Worm (Caenorhabditis elegans) whole organism, L2 larva: ENCODE measurements around the gene F58B4.3.

ENCODE experiments used
- ama-1 ChIP-seq: fragments of 150-350 bp; optimal IDR thresholded peaks from 2 replicates; lab custom pipeline; 2018; ENCODE audit warnings: inconsistent platforms
- ceh-16 ChIP-seq: fragments of 150-350 bp; optimal IDR thresholded peaks from 2 replicates; lab custom pipeline; 2014; ENCODE audit warnings: missing biosample characterization, missing genetic modification characterization
- fos-1 ChIP-seq: fragments of 150-350 bp; optimal IDR thresholded peaks from 2 replicates; lab custom pipeline; 2014; ENCODE audit warnings: missing biosample characterization, missing genetic modification characterization
- lin-13 ChIP-seq: fragments of 150-350 bp; optimal IDR thresholded peaks from 2 replicates; lab custom pipeline; 2014; ENCODE audit warnings: missing biosample characterization, missing genetic modification reagents, missing genetic modification characterization
- mdl-1 ChIP-seq, 2 experiments: fragments of 150-350 bp in 1 of 2; sonication (generic microtip) in 1 of 2; optimal IDR thresholded peaks; 2 replicates each; lab custom pipeline; 2017; ENCODE audit warnings: missing biosample characterization in 2 of 2, missing genetic modification characterization in 2 of 2
- nhr-11 ChIP-seq: fragments of 150-350 bp; optimal IDR thresholded peaks from 2 replicates; lab custom pipeline; 2014; ENCODE audit warnings: missing biosample characterization, missing genetic modification characterization
- nhr-129 ChIP-seq: fragments of 150-350 bp; optimal IDR thresholded peaks from 2 replicates; lab custom pipeline; 2014; ENCODE audit warnings: missing biosample characterization, missing genetic modification characterization
- nhr-237 ChIP-seq: fragments of 150-350 bp; optimal IDR thresholded peaks from 2 replicates; lab custom pipeline; 2014; ENCODE audit warnings: missing biosample characterization, missing genetic modification characterization
- nhr-77 ChIP-seq: fragments of 150-350 bp; optimal IDR thresholded peaks from 2 replicates; lab custom pipeline; 2014; ENCODE audit warnings: missing biosample characterization, missing genetic modification characterization

DNA sequence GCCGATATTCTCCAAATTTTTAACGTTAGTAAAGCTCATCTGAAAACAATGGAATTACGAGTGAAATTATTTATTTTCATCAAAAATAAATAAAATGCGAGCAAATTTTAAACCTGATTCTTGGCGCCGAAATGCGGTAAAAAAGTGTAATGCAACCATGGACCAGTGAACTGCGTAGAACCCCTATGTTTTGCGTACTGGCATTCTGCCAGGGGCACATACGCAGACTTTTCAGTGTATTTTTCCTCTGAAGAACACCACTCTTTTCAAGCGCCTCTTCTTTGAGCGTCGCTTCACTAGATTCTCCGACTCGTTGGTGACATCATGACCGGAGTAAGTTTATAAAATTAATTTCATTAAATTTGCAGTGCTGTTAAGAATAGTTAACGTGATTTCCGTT is 35.9 kb downstream of the F58B4.3 start, which contains the start of the genes ctf-4 and eef-1G:
- TF ChIP-seq nhr-77 (tag; lab: Kevin White, UChicago) (peak; percentile 57), ceh-16 (tag; lab: Kevin White, UChicago) (peak; percentile 31), nhr-129 (tag; lab: Kevin White, UChicago) (peak; percentile 99), nhr-237 (no peak), ama-1 (peak; percentile 51), nhr-11 (tag; lab: Kevin White, UChicago) (no peak), lin-13 (GFP tag; lab: Kevin White, UChicago) (peak; percentile 96), mdl-1 (tag; optimal IDR thresholded peaks at IDR 0.05; lab: Kevin White, UChicago) (peak in 1 of 2 experiments; percentile 60), fos-1 (tag; lab: Kevin White, UChicago) (peak; percentile 99)
